Fruit fly (Drosophila melanogaster) whole organism, embryonic: ENCODE measurements around the gene CG4452.
A peak's percentile ranks its signal among the peaks of the same experiment; 100 is the strongest.

Experiments
- B-H2 ChIP-seq: fragments of 200-800 bp; sonication (Bioruptor generic); optimal IDR thresholded peaks from 2 replicates; lab custom pipeline; 2018; ENCODE audit warnings: missing biosample characterization, mild to moderate bottlenecking, missing genetic modification characterization
- CG1024 ChIP-seq: fragments of 200-800 bp; sonication (Bioruptor generic); IDR thresholded peaks from 2 replicates; pipeline ENCODE4 v1.3.6; 2022; ENCODE audit warnings: missing biosample characterization, missing genetic modification characterization
- CG10654 ChIP-seq: fragments of 200-800 bp; sonication (Bioruptor generic); optimal IDR thresholded peaks from 2 replicates; lab custom pipeline; 2016; ENCODE audit warnings: missing biosample characterization, missing genetic modification characterization
- CG11560 ChIP-seq: fragments of 200-800 bp; sonication (Bioruptor generic); IDR thresholded peaks from 3 replicates; pipeline ENCODE4 v1.3.6; 2022; ENCODE audit warnings: missing biosample characterization, missing genetic modification characterization
- CG11696 ChIP-seq: fragments of 200-800 bp; sonication (Bioruptor generic); IDR thresholded peaks from 2 replicates; pipeline ENCODE4 v1.3.6; 2022; ENCODE audit warnings: missing biosample characterization, missing genetic modification characterization
- CG12236 ChIP-seq: fragments of 200-800 bp; sonication (Bioruptor generic); optimal IDR thresholded peaks from 2 replicates; lab custom pipeline; 2016; ENCODE audit warnings: missing biosample characterization, missing genetic modification characterization
- CG12299 ChIP-seq: fragments of 200-800 bp; sonication (Bioruptor generic); optimal IDR thresholded peaks from 2 replicates; lab custom pipeline; 2018; ENCODE audit warnings: missing biosample characterization, mild to moderate bottlenecking, missing genetic modification characterization
- CG12744 ChIP-seq: fragments of 200-800 bp; sonication (Bioruptor generic); optimal IDR thresholded peaks from 2 replicates; lab custom pipeline; 2016; ENCODE audit warnings: missing biosample characterization, missing genetic modification characterization
- CG15269 ChIP-seq: fragments of 200-800 bp; sonication (Bioruptor generic); optimal IDR thresholded peaks from 2 replicates; lab custom pipeline; 2018; ENCODE audit warnings: missing biosample characterization, mild to moderate bottlenecking, missing genetic modification characterization, moderate library complexity
- CG1647 ChIP-seq: fragments of 200-800 bp; sonication (Bioruptor generic); optimal IDR thresholded peaks from 3 replicates; lab custom pipeline; 2016; ENCODE audit warnings: missing biosample characterization, missing genetic modification characterization
- CG16779 ChIP-seq: fragments of 200-800 bp; sonication (Bioruptor generic); IDR thresholded peaks from 2 replicates; pipeline ENCODE4 v1.3.6; 2022; ENCODE audit warnings: missing biosample characterization, missing genetic modification characterization
- CG16863 ChIP-seq: fragments of 200-800 bp; sonication (Bioruptor generic); optimal IDR thresholded peaks from 3 replicates; lab custom pipeline; 2016; ENCODE audit warnings: missing biosample characterization, missing genetic modification characterization
- CG17385 ChIP-seq: fragments of 200-800 bp; sonication (Bioruptor generic); optimal IDR thresholded peaks from 3 replicates; lab custom pipeline; 2018; ENCODE audit warnings: missing biosample characterization, mild to moderate bottlenecking, missing genetic modification characterization
- CG17829 ChIP-seq: fragments of 200-800 bp; optimal IDR thresholded peaks from 2 replicates; lab custom pipeline; 2019; ENCODE audit warnings: missing biosample characterization, mild to moderate bottlenecking, missing genetic modification characterization, moderate library complexity
- CG18262 ChIP-seq: fragments of 200-800 bp; optimal IDR thresholded peaks from 3 replicates; lab custom pipeline; 2019; ENCODE audit warnings: missing biosample characterization, mild to moderate bottlenecking, missing genetic modification characterization, moderate library complexity
- CG18599 ChIP-seq: fragments of 200-800 bp; sonication (Bioruptor generic); optimal IDR thresholded peaks from 3 replicates; lab custom pipeline; 2017; ENCODE audit warnings: missing biosample characterization, missing genetic modification characterization, mild to moderate bottlenecking, moderate library complexity, missing genetic modification reagents
- CG18619 ChIP-seq: fragments of 200-800 bp; sonication (Bioruptor generic); optimal IDR thresholded peaks from 3 replicates; lab custom pipeline; 2017; ENCODE audit warnings: missing biosample characterization, mild to moderate bottlenecking, missing genetic modification characterization
- CG2116 ChIP-seq: fragments of 200-800 bp; sonication (Bioruptor generic); optimal IDR thresholded peaks from 3 replicates; lab custom pipeline; 2018; ENCODE audit warnings: missing biosample characterization, mild to moderate bottlenecking, missing genetic modification characterization
- CG3281 ChIP-seq: fragments of 200-800 bp; sonication (Bioruptor generic); optimal IDR thresholded peaks from 3 replicates; lab custom pipeline; 2017; ENCODE audit warnings: missing biosample characterization, mild to moderate bottlenecking, missing genetic modification characterization
- CG4730 ChIP-seq: fragments of 200-800 bp; sonication (Bioruptor generic); IDR thresholded peaks from 2 replicates; pipeline ENCODE4 v1.3.6; 2022; ENCODE audit warnings: missing biosample characterization, missing genetic modification characterization
- CG4854 ChIP-seq: fragments of 200-800 bp; sonication (Bioruptor generic); optimal IDR thresholded peaks from 2 replicates; lab custom pipeline; 2016; ENCODE audit warnings: missing biosample characterization, missing genetic modification characterization, inconsistent platforms
- CG7556 ChIP-seq: fragments of 200-800 bp; sonication (Bioruptor generic); optimal IDR thresholded peaks from 2 replicates; lab custom pipeline; 2017; ENCODE audit warnings: missing biosample characterization, mild to moderate bottlenecking, missing genetic modification characterization
- CG7839 ChIP-seq: fragments of 200-800 bp; sonication (Bioruptor generic); optimal IDR thresholded peaks from 3 replicates; lab custom pipeline; 2018; ENCODE audit warnings: missing biosample characterization, mild to moderate bottlenecking, missing genetic modification characterization, moderate library complexity
- CG8388 ChIP-seq: fragments of 200-800 bp; sonication (Bioruptor generic); optimal IDR thresholded peaks from 2 replicates; lab custom pipeline; 2019; ENCODE audit warnings: missing biosample characterization, mild to moderate bottlenecking, missing genetic modification characterization, moderate library complexity
- CG8944 ChIP-seq: fragments of 200-800 bp; sonication (Bioruptor generic); optimal IDR thresholded peaks from 3 replicates; lab custom pipeline; 2016; ENCODE audit warnings: missing biosample characterization, missing genetic modification characterization
- Dip3 ChIP-seq: fragments of 200-800 bp; sonication (Bioruptor generic); optimal IDR thresholded peaks from 3 replicates; lab custom pipeline; 2016; ENCODE audit warnings: missing biosample characterization, missing genetic modification characterization
- Drgx ChIP-seq: fragments of 200-800 bp; sonication (Bioruptor generic); IDR thresholded peaks from 2 replicates; pipeline ENCODE4 v1.3.6; 2022; ENCODE audit warnings: missing biosample characterization, missing genetic modification characterization
- Med ChIP-seq: fragments of 200-800 bp; sonication (Bioruptor generic); peaks from one replicate; lab custom pipeline; 2016; ENCODE audit warnings: missing biosample characterization, missing genetic modification characterization, mild to moderate bottlenecking, inconsistent platforms, moderate library complexity
- Meics ChIP-seq: fragments of 200-800 bp; sonication (Bioruptor generic); optimal IDR thresholded peaks from 2 replicates; lab custom pipeline; 2017; ENCODE audit warnings: missing biosample characterization, mild to moderate bottlenecking, missing genetic modification characterization
- Nf-YB ChIP-seq: fragments of 200-800 bp; sonication (Bioruptor generic); optimal IDR thresholded peaks from 3 replicates; lab custom pipeline; 2019; ENCODE audit warnings: missing biosample characterization, mild to moderate bottlenecking, missing genetic modification characterization, moderate library complexity
- TFAM ChIP-seq: fragments of 200-800 bp; sonication (Bioruptor generic); optimal IDR thresholded peaks from 2 replicates; lab custom pipeline; 2017; ENCODE audit warnings: missing biosample characterization, missing genetic modification characterization, inconsistent platforms
- Trl ChIP-seq, 3 experiments: fragments of >200 bp in 2 of 3; fragments of 200-800 bp in 1 of 3; sonication (Bioruptor generic) in 1 of 3; optimal IDR thresholded peaks; 2 replicates in 1 of 3; 3 replicates in 2 of 3; lab custom pipeline; 2016 to 2017; ENCODE audit warnings: missing biosample characterization in 1 of 3, missing genetic modification characterization in 1 of 3
- ab ChIP-seq: fragments of 200-800 bp; sonication (Bioruptor generic); optimal IDR thresholded peaks from 2 replicates; lab custom pipeline; 2016; ENCODE audit warnings: missing biosample characterization, missing genetic modification characterization
- aop ChIP-seq: fragments of 200-800 bp; sonication (Bioruptor generic); IDR thresholded peaks from 2 replicates; pipeline ENCODE4 v1.3.6; 2022; ENCODE audit warnings: missing biosample characterization, missing genetic modification characterization
- ash1 ChIP-seq: fragments of 200-800 bp; sonication (Bioruptor generic); optimal IDR thresholded peaks from 2 replicates; lab custom pipeline; 2018; ENCODE audit warnings: missing biosample characterization, mild to moderate bottlenecking, missing genetic modification characterization
- az2 ChIP-seq: fragments of 200-800 bp; sonication (Bioruptor generic); optimal IDR thresholded peaks from 3 replicates; lab custom pipeline; 2016; ENCODE audit warnings: missing biosample characterization, missing genetic modification characterization
- chm ChIP-seq: fragments of 200-800 bp; sonication (Bioruptor generic); IDR thresholded peaks from 2 replicates; pipeline ENCODE4 v1.3.6; 2022; ENCODE audit warnings: missing biosample characterization, missing genetic modification characterization
- dan ChIP-seq: fragments of 200-800 bp; sonication (Bioruptor generic); IDR thresholded peaks from 2 replicates; pipeline ENCODE4 v1.3.6; 2022; ENCODE audit warnings: missing biosample characterization, missing genetic modification characterization
- dati ChIP-seq: fragments of 200-800 bp; sonication (Bioruptor generic); IDR thresholded peaks from 2 replicates; pipeline ENCODE4 v1.3.6; 2022; ENCODE audit warnings: missing biosample characterization, missing genetic modification characterization
- fd64A ChIP-seq: fragments of 200-800 bp; sonication (Bioruptor generic); optimal IDR thresholded peaks from 3 replicates; lab custom pipeline; 2018; ENCODE audit warnings: missing biosample characterization, mild to moderate bottlenecking, missing genetic modification characterization
- h ChIP-seq: fragments of >200 bp; optimal IDR thresholded peaks from 2 replicates; lab custom pipeline; 2017
- hb ChIP-seq: fragments of 200-800 bp; sonication (Bioruptor generic); IDR thresholded peaks from 3 replicates; pipeline ENCODE4 v1.3.6; 2022; ENCODE audit warnings: missing biosample characterization, missing genetic modification characterization; ENCODE audit not compliant: partially characterized antibody
- org-1 ChIP-seq: fragments of 200-800 bp; sonication (Bioruptor generic); optimal IDR thresholded peaks from 2 replicates; lab custom pipeline; 2017; ENCODE audit warnings: missing biosample characterization, missing genetic modification characterization
- prd ChIP-seq, 3 experiments: fragments of >200 bp in 2 of 3; fragments of 200-800 bp in 1 of 3; sonication (Bioruptor generic) in 1 of 3; optimal IDR thresholded peaks in 2 of 3; IDR thresholded peaks in 1 of 3; 2 replicates in 2 of 3; 3 replicates in 1 of 3; pipeline versions ENCODE4 v1.3.6 to Lab custom; 2017 to 2022; ENCODE audit warnings: missing biosample characterization in 1 of 3, missing genetic modification characterization in 1 of 3
- pzg ChIP-seq: fragments of 200-800 bp; sonication (Bioruptor generic); optimal IDR thresholded peaks from 3 replicates; lab custom pipeline; 2018; ENCODE audit warnings: missing biosample characterization, mild to moderate bottlenecking, missing genetic modification characterization, moderate library complexity
- ranshi ChIP-seq: fragments of 200-800 bp; sonication (Bioruptor generic); IDR thresholded peaks from 2 replicates; pipeline ENCODE4 v1.3.6; 2022; ENCODE audit warnings: missing biosample characterization, missing genetic modification characterization
- sc ChIP-seq, 3 experiments: fragments of >200 bp in 2 of 3; fragments of 200-800 bp in 1 of 3; sonication (Bioruptor generic) in 1 of 3; optimal IDR thresholded peaks; 2 replicates in 2 of 3; 3 replicates in 1 of 3; lab custom pipeline; 2017; ENCODE audit warnings: mild to moderate bottlenecking in 1 of 3, missing biosample characterization in 1 of 3, missing genetic modification characterization in 1 of 3, missing genetic modification reagents in 1 of 3
- slou ChIP-seq: fragments of 200-800 bp; sonication (Bioruptor generic); optimal IDR thresholded peaks from 3 replicates; lab custom pipeline; 2016; ENCODE audit warnings: missing biosample characterization, missing genetic modification characterization
- ssp ChIP-seq: fragments of 200-800 bp; sonication (Bioruptor generic); IDR thresholded peaks from 2 replicates; pipeline ENCODE4 v1.3.6; 2022; ENCODE audit warnings: missing biosample characterization, missing genetic modification characterization
- tin ChIP-seq: fragments of 200-800 bp; sonication (Bioruptor generic); optimal IDR thresholded peaks from 3 replicates; lab custom pipeline; 2016; ENCODE audit warnings: missing biosample characterization, missing genetic modification characterization
- wdn ChIP-seq: fragments of 200-800 bp; sonication (Bioruptor generic); IDR thresholded peaks from 2 replicates; pipeline ENCODE4 v1.3.6; 2022; ENCODE audit warnings: missing biosample characterization, missing genetic modification characterization

The CG4452 gene

dm6 chr3L:9349314-9349733, 17.9 kb upstream of the CG4452 start, which contains the start of gene PGRP-LF (continued):
- TF ChIP-seq slou (GFP tag; lab: Kevin White, UChicago) = no peak
- no peak for TF ChIP-seq hb (GFP tag; lab: Robert Waterston, UW)
- TF ChIP-seq az2 (GFP tag; lab: Kevin White, UChicago) = no peak
- TF ChIP-seq sc (optimal IDR thresholded peaks at IDR 0.05; lab: Kevin White, UChicago) = no peak
- no peak for TF ChIP-seq sc (GFP tag; optimal IDR thresholded peaks at IDR 0.05; lab: Kevin White, UChicago)
- TF ChIP-seq CG3281 (GFP tag; lab: Kevin White, UChicago) = no peak
- TF ChIP-seq org-1 (GFP tag; lab: Kevin White, UChicago) = no peak
- TF ChIP-seq ash1 (GFP tag; lab: Kevin White, UChicago) = no peak
- TF ChIP-seq Trl (optimal IDR thresholded peaks at IDR 0.05; lab: Kevin White, UChicago) = no peak
- no peak for TF ChIP-seq Trl (GFP tag; optimal IDR thresholded peaks at IDR 0.05; lab: Kevin White, UChicago)
- no peak for TF ChIP-seq dan (GFP tag; lab: Robert Waterston, UW)
- TF ChIP-seq ab (GFP tag; lab: Kevin White, UChicago) = no peak
- peak; percentile 30 for TF ChIP-seq CG17385
- TF ChIP-seq TFAM = no peak
- TF ChIP-seq CG11560 (tag; lab: Robert Waterston, UW) = no peak
- TF ChIP-seq Dip3 (GFP tag; lab: Kevin White, UChicago) = no peak
- TF ChIP-seq CG8388 (GFP tag; lab: Kevin White, UChicago) = no peak
- no peak; the same call in 1 of the 2 replicates for TF ChIP-seq chm (GFP tag; lab: Robert Waterston, UW)
- no peak for TF ChIP-seq CG17829 (tag; lab: Kevin White, UChicago)
- peak; percentile 33 for TF ChIP-seq CG18599 (GFP tag; lab: Kevin White, UChicago)
- TF ChIP-seq CG16779 (GFP tag; lab: Robert Waterston, UW) = no peak
- TF ChIP-seq Med = peak; percentile 82
- no peak for TF ChIP-seq pzg (GFP tag; lab: Kevin White, UChicago)
- TF ChIP-seq CG10654 (GFP tag; lab: Kevin White, UChicago) = no peak
- peak; percentile 58 for TF ChIP-seq Nf-YB
- no peak for TF ChIP-seq CG12744 (GFP tag; lab: Kevin White, UChicago)
- TF ChIP-seq CG1024 (GFP tag; lab: Robert Waterston, UW) = no peak
- TF ChIP-seq CG8944 (GFP tag; lab: Kevin White, UChicago) = no peak
- no peak for TF ChIP-seq ssp (GFP tag; lab: Robert Waterston, UW)
- no peak for TF ChIP-seq ranshi (GFP tag; lab: Robert Waterston, UW)
- peak; percentile 11 for TF ChIP-seq Meics (GFP tag; lab: Kevin White, UChicago)
- TF ChIP-seq CG18619 (GFP tag; lab: Kevin White, UChicago) = no peak
- no peak for TF ChIP-seq CG4730
- TF ChIP-seq CG4854 (GFP tag; lab: Kevin White, UChicago) = no peak
- TF ChIP-seq CG12299 = peak; percentile 18
- TF ChIP-seq CG2116 (GFP tag; lab: Kevin White, UChicago) = no peak
- TF ChIP-seq dati (GFP tag; lab: Robert Waterston, UW) = no peak
- TF ChIP-seq h (lab: Kevin White, UChicago) = no peak
- no peak for TF ChIP-seq CG12236 (GFP tag; lab: Kevin White, UChicago)
- TF ChIP-seq Drgx (GFP tag; lab: Robert Waterston, UW) = no peak
- no peak for TF ChIP-seq fd64A (GFP tag; lab: Kevin White, UChicago)
- TF ChIP-seq tin = no peak
- TF ChIP-seq CG1647 (GFP tag; lab: Kevin White, UChicago) = no peak
- peak; percentile 42 for TF ChIP-seq CG7839 (tag; lab: Kevin White, UChicago)
- no peak for TF ChIP-seq CG16863
- TF ChIP-seq wdn (GFP tag; lab: Robert Waterston, UW) = no peak
- TF ChIP-seq CG15269 (tag; lab: Kevin White, UChicago) = peak; percentile 36
- TF ChIP-seq CG11696 = no peak
- TF ChIP-seq aop (GFP tag; lab: Robert Waterston, UW) = no peak
- no peak for TF ChIP-seq prd (optimal IDR thresholded peaks at IDR 0.05; lab: Kevin White, UChicago)
- no peak; the same call in 2 of the 3 replicates for TF ChIP-seq prd (GFP tag; IDR thresholded peaks at IDR 0.05; lab: Robert Waterston, UW)
- no peak for TF ChIP-seq CG7556 (GFP tag; lab: Kevin White, UChicago)
- TF ChIP-seq B-H2 (GFP tag; lab: Kevin White, UChicago) = peak; percentile 64
- no peak for TF ChIP-seq CG18262 (tag; lab: Kevin White, UChicago)
